Fruit fly (Drosophila melanogaster) whole organism, embryonic: ENCODE measurements around the gene RanGAP.

ENCODE experiments used
- Atf6 ChIP-seq: fragments of 200-800 bp; sonication (Bioruptor generic); IDR thresholded peaks from 2 replicates; pipeline ENCODE4 v1.3.6; 2022; ENCODE audit warnings: missing biosample characterization, missing genetic modification characterization
- Blimp-1 ChIP-seq: fragments of 200-800 bp; sonication (Bioruptor generic); optimal IDR thresholded peaks from 3 replicates; lab custom pipeline; 2018; ENCODE audit warnings: missing biosample characterization, missing genetic modification characterization, mild to moderate bottlenecking, moderate library complexity, missing genetic modification reagents
- CG10565 ChIP-seq: fragments of 200-800 bp; sonication (Bioruptor generic); optimal IDR thresholded peaks from 3 replicates; lab custom pipeline; 2016; ENCODE audit warnings: missing biosample characterization, mild to moderate bottlenecking, missing genetic modification characterization
- CG12071 ChIP-seq: fragments of 200-800 bp; sonication (Bioruptor generic); optimal IDR thresholded peaks from 3 replicates; lab custom pipeline; 2018; ENCODE audit warnings: missing biosample characterization, mild to moderate bottlenecking, missing genetic modification characterization
- CG1233 ChIP-seq: fragments of 200-800 bp; sonication (Bioruptor generic); optimal IDR thresholded peaks from 4 replicates; lab custom pipeline; 2018; ENCODE audit warnings: missing biosample characterization, mild to moderate bottlenecking, missing genetic modification characterization
- CG12942 ChIP-seq: fragments of 200-800 bp; sonication (Bioruptor generic); optimal IDR thresholded peaks from 3 replicates; lab custom pipeline; 2016; ENCODE audit warnings: missing biosample characterization, missing genetic modification characterization
- CG13287 ChIP-seq: fragments of 200-800 bp; sonication (Bioruptor generic); IDR thresholded peaks from 2 replicates; pipeline ENCODE4 v1.3.6; 2022; ENCODE audit warnings: missing biosample characterization, missing genetic modification characterization; ENCODE audit not compliant: partially characterized antibody
- CG14965 ChIP-seq: fragments of 200-800 bp; sonication (Bioruptor generic); optimal IDR thresholded peaks from 2 replicates; lab custom pipeline; 2016; ENCODE audit warnings: missing biosample characterization, missing genetic modification characterization, borderline replicate concordance
- CG17361 ChIP-seq: fragments of 200-800 bp; sonication (Bioruptor generic); IDR thresholded peaks from 3 replicates; pipeline ENCODE4 v1.3.6; 2022; ENCODE audit warnings: missing biosample characterization, missing genetic modification characterization
- CG17829 ChIP-seq: fragments of 200-800 bp; optimal IDR thresholded peaks from 2 replicates; lab custom pipeline; 2019; ENCODE audit warnings: missing biosample characterization, mild to moderate bottlenecking, missing genetic modification characterization, moderate library complexity
- CG18262 ChIP-seq: fragments of 200-800 bp; optimal IDR thresholded peaks from 3 replicates; lab custom pipeline; 2019; ENCODE audit warnings: missing biosample characterization, mild to moderate bottlenecking, missing genetic modification characterization, moderate library complexity
- CG2678 ChIP-seq: fragments of 200-800 bp; sonication (Bioruptor generic); optimal IDR thresholded peaks from 3 replicates; lab custom pipeline; 2019; ENCODE audit warnings: missing biosample characterization, mild to moderate bottlenecking, missing genetic modification characterization, moderate library complexity
- CG32532 ChIP-seq: fragments of 200-800 bp; sonication (Bioruptor generic); IDR thresholded peaks from 2 replicates; pipeline ENCODE4 v1.3.6; 2022; ENCODE audit warnings: missing biosample characterization, missing genetic modification characterization
- CG42726 ChIP-seq: fragments of 200-800 bp; sonication (Bioruptor generic); IDR thresholded peaks from 2 replicates; pipeline ENCODE4 v1.3.6; 2022; ENCODE audit warnings: missing biosample characterization, missing genetic modification characterization; ENCODE audit not compliant: partially characterized antibody
- CG4282 ChIP-seq: fragments of 200-800 bp; sonication (Bioruptor generic); optimal IDR thresholded peaks from 2 replicates; lab custom pipeline; 2016; ENCODE audit warnings: missing biosample characterization, missing genetic modification characterization
- CG8281 ChIP-seq: fragments of 200-800 bp; sonication (Bioruptor generic); optimal IDR thresholded peaks from 2 replicates; lab custom pipeline; 2018; ENCODE audit warnings: missing biosample characterization, mild to moderate bottlenecking, missing genetic modification characterization, moderate library complexity
- CG8388 ChIP-seq: fragments of 200-800 bp; sonication (Bioruptor generic); optimal IDR thresholded peaks from 2 replicates; lab custom pipeline; 2019; ENCODE audit warnings: missing biosample characterization, mild to moderate bottlenecking, missing genetic modification characterization, moderate library complexity
- CG8944 ChIP-seq: fragments of 200-800 bp; sonication (Bioruptor generic); optimal IDR thresholded peaks from 3 replicates; lab custom pipeline; 2016; ENCODE audit warnings: missing biosample characterization, missing genetic modification characterization
- CG9797 ChIP-seq: fragments of 200-800 bp; sonication (Bioruptor generic); optimal IDR thresholded peaks from 3 replicates; lab custom pipeline; 2018; ENCODE audit warnings: missing biosample characterization, mild to moderate bottlenecking, missing genetic modification characterization
- CG9876 ChIP-seq: fragments of 200-800 bp; sonication (Bioruptor generic); optimal IDR thresholded peaks from 2 replicates; lab custom pipeline; 2016; ENCODE audit warnings: missing biosample characterization, missing genetic modification characterization
- Dfd ChIP-seq, 2 experiments: fragments of >200 bp; optimal IDR thresholded peaks; 2 replicates each; lab custom pipeline; 2017; ENCODE audit warnings: missing biosample characterization in 2 of 2, missing genetic modification characterization in 2 of 2
- Dll ChIP-seq: fragments of 200-800 bp; sonication (Bioruptor generic); IDR thresholded peaks from 4 replicates; pipeline ENCODE4 v1.3.6; 2022; ENCODE audit warnings: missing biosample characterization, missing genetic modification characterization; ENCODE audit not compliant: partially characterized antibody
- Doc3 ChIP-seq: fragments of 200-800 bp; sonication (Bioruptor generic); IDR thresholded peaks from 3 replicates; pipeline ENCODE4 v1.3.6; 2022; ENCODE audit warnings: missing biosample characterization, missing genetic modification characterization; ENCODE audit not compliant: partially characterized antibody
- Elba2 ChIP-seq: fragments of 200-800 bp; sonication (Bioruptor generic); optimal IDR thresholded peaks from 3 replicates; lab custom pipeline; 2016; ENCODE audit warnings: missing biosample characterization, missing genetic modification characterization
- Fer3 ChIP-seq: fragments of 200-800 bp; sonication (Bioruptor generic); optimal IDR thresholded peaks from 2 replicates; lab custom pipeline; 2018; ENCODE audit warnings: missing biosample characterization, mild to moderate bottlenecking, missing genetic modification characterization, moderate library complexity
- GATAe ChIP-seq: fragments of 200-800 bp; sonication (Bioruptor generic); conservative IDR thresholded peaks from 2 replicates; pipeline ENCODE4 v1.3.6; 2022; ENCODE audit warnings: missing biosample characterization, missing genetic modification characterization
- H15 ChIP-seq: fragments of 200-800 bp; sonication (Bioruptor generic); IDR thresholded peaks from 3 replicates; pipeline ENCODE4 v1.3.6; 2022; ENCODE audit warnings: missing biosample characterization, missing genetic modification characterization
- HLH3B ChIP-seq: fragments of 200-800 bp; sonication (Bioruptor generic); IDR thresholded peaks from 2 replicates; pipeline ENCODE4 v1.3.6; 2022; ENCODE audit warnings: missing biosample characterization, missing genetic modification characterization
- HLH4C ChIP-seq: fragments of 200-800 bp; sonication (Bioruptor generic); IDR thresholded peaks from 3 replicates; pipeline ENCODE4 v1.3.6; 2022; ENCODE audit warnings: missing biosample characterization, missing genetic modification characterization; ENCODE audit not compliant: partially characterized antibody
- Hr3 ChIP-seq: fragments of 200-800 bp; sonication (Bioruptor generic); optimal IDR thresholded peaks from 3 replicates; lab custom pipeline; 2016; ENCODE audit warnings: missing biosample characterization, missing genetic modification characterization
- Hr78 ChIP-seq, 2 experiments: fragments of 200-800 bp in 1 of 2; fragments of >200 bp in 1 of 2; sonication (Bioruptor generic) in 1 of 2; optimal IDR thresholded peaks; 2 replicates each; lab custom pipeline; 2017 to 2019; ENCODE audit warnings: missing biosample characterization in 2 of 2, missing genetic modification characterization in 2 of 2, mild to moderate bottlenecking in 1 of 2, moderate library complexity in 1 of 2
- Med ChIP-seq: fragments of 200-800 bp; sonication (Bioruptor generic); peaks from one replicate; lab custom pipeline; 2016; ENCODE audit warnings: missing biosample characterization, missing genetic modification characterization, mild to moderate bottlenecking, inconsistent platforms, moderate library complexity
- Meics ChIP-seq: fragments of 200-800 bp; sonication (Bioruptor generic); optimal IDR thresholded peaks from 2 replicates; lab custom pipeline; 2017; ENCODE audit warnings: missing biosample characterization, mild to moderate bottlenecking, missing genetic modification characterization
- Optix ChIP-seq: fragments of 200-800 bp; sonication (Bioruptor generic); IDR thresholded peaks from 3 replicates; pipeline ENCODE4 v1.3.6; 2022; ENCODE audit warnings: missing biosample characterization, missing genetic modification characterization
- Trl ChIP-seq, 3 experiments: fragments of >200 bp in 2 of 3; fragments of 200-800 bp in 1 of 3; sonication (Bioruptor generic) in 1 of 3; optimal IDR thresholded peaks; 2 replicates in 1 of 3; 3 replicates in 2 of 3; lab custom pipeline; 2016 to 2017; ENCODE audit warnings: missing biosample characterization in 1 of 3, missing genetic modification characterization in 1 of 3
- YL-1 ChIP-seq: fragments of 200-800 bp; sonication (Bioruptor generic); optimal IDR thresholded peaks from 3 replicates; lab custom pipeline; 2017; ENCODE audit warnings: missing biosample characterization, mild to moderate bottlenecking, missing genetic modification characterization
- az2 ChIP-seq: fragments of 200-800 bp; sonication (Bioruptor generic); optimal IDR thresholded peaks from 3 replicates; lab custom pipeline; 2016; ENCODE audit warnings: missing biosample characterization, missing genetic modification characterization
- bbx ChIP-seq: fragments of 200-800 bp; sonication (Bioruptor generic); IDR thresholded peaks from 2 replicates; pipeline ENCODE4 v1.3.6; 2022; ENCODE audit warnings: missing biosample characterization, missing genetic modification characterization; ENCODE audit not compliant: partially characterized antibody
- croc ChIP-seq: fragments of 200-800 bp; sonication (Bioruptor generic); conservative IDR thresholded peaks from 3 replicates; pipeline ENCODE4 v1.3.6; 2022; ENCODE audit warnings: missing biosample characterization, missing genetic modification characterization
- dmrt99B ChIP-seq: fragments of 200-800 bp; sonication (Bioruptor generic); optimal IDR thresholded peaks from 2 replicates; lab custom pipeline; 2018; ENCODE audit warnings: missing biosample characterization, mild to moderate bottlenecking, missing genetic modification characterization, moderate library complexity
- gem ChIP-seq: fragments of 200-800 bp; sonication (Bioruptor generic); optimal IDR thresholded peaks from 2 replicates; lab custom pipeline; 2019; ENCODE audit warnings: missing biosample characterization, mild to moderate bottlenecking, missing genetic modification characterization, moderate library complexity
- gfzf ChIP-seq: fragments of 200-800 bp; sonication (Bioruptor generic); optimal IDR thresholded peaks from 2 replicates; lab custom pipeline; 2016; ENCODE audit warnings: missing biosample characterization, mild to moderate bottlenecking, missing genetic modification characterization, moderate library complexity
- grau ChIP-seq: fragments of 200-800 bp; optimal IDR thresholded peaks from 3 replicates; lab custom pipeline; 2019; ENCODE audit warnings: missing biosample characterization, mild to moderate bottlenecking, missing genetic modification characterization, moderate library complexity
- phol ChIP-seq: fragments of 200-800 bp; sonication (Bioruptor generic); optimal IDR thresholded peaks from 3 replicates; lab custom pipeline; 2018; ENCODE audit warnings: missing biosample characterization, mild to moderate bottlenecking, missing genetic modification characterization, moderate library complexity
- salm ChIP-seq: fragments of 200-800 bp; sonication (Bioruptor generic); optimal IDR thresholded peaks from 2 replicates; lab custom pipeline; 2018; ENCODE audit warnings: missing biosample characterization, mild to moderate bottlenecking, missing genetic modification characterization
- sens ChIP-seq: fragments of 200-800 bp; sonication (Bioruptor generic); peaks from one replicate; lab custom pipeline; 2016; ENCODE audit warnings: missing biosample characterization, missing genetic modification characterization
- sima ChIP-seq: fragments of 200-800 bp; sonication (Bioruptor generic); optimal IDR thresholded peaks from 2 replicates; lab custom pipeline; 2016; ENCODE audit warnings: missing biosample characterization, missing genetic modification characterization
- ttk ChIP-seq: fragments of 200-800 bp; sonication (Bioruptor generic); IDR thresholded peaks from 2 replicates; pipeline ENCODE4 v2.1.2; 2022; ENCODE audit warnings: missing biosample characterization, missing genetic modification characterization

RanGAP gene

DNA sequence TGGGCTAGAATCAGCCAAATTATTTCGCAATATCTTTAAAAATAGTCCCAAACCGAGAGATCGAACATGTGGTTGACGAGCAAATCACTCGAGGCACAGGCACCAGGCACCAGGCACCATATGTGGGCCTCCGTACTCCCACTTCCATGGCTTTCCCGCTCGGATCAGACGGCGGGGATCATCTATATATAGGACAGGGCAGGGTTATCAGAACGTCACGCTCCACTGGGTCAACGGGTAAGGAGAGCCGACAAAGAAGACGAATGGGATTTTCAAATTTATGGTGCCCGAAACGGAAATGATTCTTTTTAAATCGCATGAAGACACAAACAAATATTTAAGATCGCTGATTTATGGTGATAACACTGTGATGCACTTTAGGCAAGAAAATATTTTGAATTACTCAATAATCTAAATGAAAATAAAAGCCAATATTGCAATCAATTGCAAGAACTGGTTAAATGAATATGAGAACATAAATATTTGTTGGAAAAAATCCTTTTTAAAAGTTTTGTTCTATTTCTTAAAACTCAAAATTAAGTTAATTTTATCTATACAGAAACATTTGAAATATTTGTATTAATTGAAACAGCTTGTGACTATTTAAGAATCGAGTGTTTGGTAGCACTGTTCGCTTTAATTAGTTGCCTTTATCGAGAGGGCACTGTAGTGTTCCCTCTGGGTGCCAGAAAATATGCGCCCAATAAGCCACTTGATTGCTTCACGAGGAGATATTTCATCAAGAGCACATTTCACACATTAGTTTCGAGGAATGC lies 28.5 kb upstream of the RanGAP start:
- TF ChIP-seq HLH3B (GFP tag; lab: Robert Waterston, UW) = no peak
- TF ChIP-seq CG1233 (GFP tag; lab: Kevin White, UChicago) = no peak
- no peak for TF ChIP-seq H15 (GFP tag; lab: Robert Waterston, UW)
- TF ChIP-seq Blimp-1 (GFP tag; lab: Kevin White, UChicago) = peak; percentile 3
- TF ChIP-seq CG12071 (GFP tag; lab: Kevin White, UChicago) = no peak
- TF ChIP-seq CG13287 (GFP tag; lab: Robert Waterston, UW) = no peak
- no peak for TF ChIP-seq Fer3 (tag; lab: Kevin White, UChicago)
- TF ChIP-seq gem (tag; lab: Kevin White, UChicago) = peak; percentile 32
- no peak for TF ChIP-seq CG17829 (tag; lab: Kevin White, UChicago)
- TF ChIP-seq CG9876 (GFP tag; lab: Kevin White, UChicago) = no peak
- no peak for TF ChIP-seq CG10565 (GFP tag; lab: Kevin White, UChicago)
- no peak for TF ChIP-seq Dll (GFP tag; lab: Robert Waterston, UW)
- TF ChIP-seq gfzf = no peak
- no peak for TF ChIP-seq ttk (GFP tag; lab: Robert Waterston, UW)
- TF ChIP-seq phol (tag; lab: Kevin White, UChicago) = peak; percentile 14
- 0 out of 3 replicates have a peak, but pooled peaks have one; percentile 24 for TF ChIP-seq CG17361 (GFP tag; lab: Robert Waterston, UW)
- TF ChIP-seq CG2678 (tag; lab: Kevin White, UChicago) = peak; percentile 9
- TF ChIP-seq GATAe (GFP tag; lab: Robert Waterston, UW) = no peak
- TF ChIP-seq CG9797 (GFP tag; lab: Kevin White, UChicago) = no peak
- peak; percentile 0 for TF ChIP-seq Med (GFP tag; lab: Kevin White, UChicago)
- TF ChIP-seq Hr78 (GFP tag; optimal IDR thresholded peaks at IDR 0.05; lab: Kevin White, UChicago) = peak in 1 of 2 experiments; percentile 46
- TF ChIP-seq Hr3 (GFP tag; lab: Kevin White, UChicago) = no peak
- no peak for TF ChIP-seq CG8388 (GFP tag; lab: Kevin White, UChicago)
- peak; percentile 14 for TF ChIP-seq CG18262 (tag; lab: Kevin White, UChicago)
- no peak for TF ChIP-seq az2 (GFP tag; lab: Kevin White, UChicago)
- TF ChIP-seq CG32532 = no peak
- no peak for TF ChIP-seq YL-1
- no peak for TF ChIP-seq Meics
- no peak for TF ChIP-seq Trl (optimal IDR thresholded peaks at IDR 0.05; lab: Kevin White, UChicago)
- TF ChIP-seq Trl (GFP tag; optimal IDR thresholded peaks at IDR 0.05; lab: Kevin White, UChicago) = no peak
- TF ChIP-seq croc (GFP tag; lab: Robert Waterston, UW) = no peak
- no peak for TF ChIP-seq CG8944 (GFP tag; lab: Kevin White, UChicago)
- peak; percentile 77 for TF ChIP-seq grau
- TF ChIP-seq CG14965 (GFP tag; lab: Kevin White, UChicago) = no peak
- TF ChIP-seq sens = peak; percentile 56
- peak; percentile 2 for TF ChIP-seq Elba2 (GFP tag; lab: Kevin White, UChicago)
- TF ChIP-seq sima (GFP tag; lab: Kevin White, UChicago) = no peak
- no peak for TF ChIP-seq CG42726 (GFP tag; lab: Robert Waterston, UW)
- peak; percentile 18 for TF ChIP-seq dmrt99B (tag; lab: Kevin White, UChicago)
- TF ChIP-seq CG8281 (tag; lab: Kevin White, UChicago) = no peak
- TF ChIP-seq Optix (GFP tag; lab: Robert Waterston, UW) = no peak
- no peak for TF ChIP-seq Doc3
- TF ChIP-seq HLH4C (GFP tag; lab: Robert Waterston, UW) = no peak
- no peak for TF ChIP-seq Atf6 (GFP tag; lab: Robert Waterston, UW)
- no peak for TF ChIP-seq CG4282 (GFP tag; lab: Kevin White, UChicago)
- TF ChIP-seq Dfd (GFP tag; optimal IDR thresholded peaks at IDR 0.05; lab: Kevin White, UChicago) = no peak
- TF ChIP-seq CG12942 (GFP tag; lab: Kevin White, UChicago) = no peak
- no peak for TF ChIP-seq salm (tag; lab: Kevin White, UChicago)
- TF ChIP-seq bbx = no peak
